Worm (Caenorhabditis elegans) whole organism, dauer: ENCODE data around the gene T05A7.12.

Source experiments
- unc-62 ChIP-seq: sonication (generic microtip); optimal IDR thresholded peaks from 2 replicates; lab custom pipeline; 2017; ENCODE audit warnings: missing biosample characterization, missing genetic modification reagents, missing genetic modification characterization

T05A7.12 gene

DNA sequence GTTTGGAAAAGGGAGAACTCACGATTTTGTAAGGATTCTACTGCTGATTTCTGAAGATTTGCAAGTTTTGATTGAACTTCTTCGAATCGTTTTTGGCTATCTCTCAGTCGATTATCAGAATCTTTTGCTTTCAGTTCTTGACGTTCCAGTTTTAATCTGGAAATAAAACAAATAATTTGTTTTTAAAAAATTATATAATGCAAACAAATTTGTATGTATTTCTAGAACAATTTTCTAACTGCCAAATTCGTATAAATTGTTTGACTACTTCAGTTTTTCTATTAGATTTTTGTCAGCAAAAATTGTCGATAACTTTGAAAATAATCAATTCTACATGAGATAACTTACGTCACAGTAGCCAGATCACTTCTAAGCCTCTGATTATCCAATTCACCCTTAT, 31.6 kb downstream of the T05A7.12 start:
- no peak for TF ChIP-seq unc-62

- TF ChIP-seq unc-62: no peak
Measured at ce11 chrII:4626606-4627005, 36.5 kb downstream of the T05A7.12 start, which contains the start of gene F35D11.1. TSS of gene F35D11.1 (plus strand) at chrII:4626906.

DNA sequence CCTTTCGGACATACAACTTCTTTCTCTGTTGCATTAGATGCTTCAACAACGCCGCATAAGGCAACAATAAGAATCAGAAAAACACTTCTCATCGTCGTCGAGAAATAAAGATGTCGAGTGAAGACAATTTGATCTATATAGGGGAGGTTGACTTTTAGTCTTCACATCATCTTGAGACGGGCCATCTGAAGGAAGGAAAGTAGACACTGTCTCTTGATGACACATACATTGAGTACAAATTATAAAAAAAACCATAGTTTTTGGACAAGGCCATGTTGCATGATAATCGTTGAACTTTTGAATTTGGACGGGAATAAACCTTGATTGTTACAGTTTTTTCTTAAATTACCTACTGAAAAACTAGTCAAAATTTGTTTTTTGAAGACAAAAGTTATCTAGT, 41.4 kb downstream of the T05A7.12 start, which contains the start of gene clec-139:
clec-139 (minus strand) TSS at position 101 of the 400 bp plus-strand sequence.
- TF ChIP-seq unc-62: no peak

ce11 chrII:4619700-4620099, 43.4 kb downstream of the T05A7.12 start, which contains the start of gene clec-138:
TSS of gene clec-138 (minus strand) at chrII:4619800.
- no peak for TF ChIP-seq unc-62

ce11 chrII:4617990-4618389, 45.1 kb downstream of the T05A7.12 start, which contains the start of gene clec-137:
TSS of gene clec-137 (minus strand) at chrII:4618090.
- no peak for TF ChIP-seq unc-62

ce11 chrII:4616443-4616842, 46.6 kb downstream of the T05A7.12 start, which contains the start of gene clec-136:
TSS of gene clec-136 (minus strand) at chrII:4616543.
- TF ChIP-seq unc-62: no peak

DNA sequence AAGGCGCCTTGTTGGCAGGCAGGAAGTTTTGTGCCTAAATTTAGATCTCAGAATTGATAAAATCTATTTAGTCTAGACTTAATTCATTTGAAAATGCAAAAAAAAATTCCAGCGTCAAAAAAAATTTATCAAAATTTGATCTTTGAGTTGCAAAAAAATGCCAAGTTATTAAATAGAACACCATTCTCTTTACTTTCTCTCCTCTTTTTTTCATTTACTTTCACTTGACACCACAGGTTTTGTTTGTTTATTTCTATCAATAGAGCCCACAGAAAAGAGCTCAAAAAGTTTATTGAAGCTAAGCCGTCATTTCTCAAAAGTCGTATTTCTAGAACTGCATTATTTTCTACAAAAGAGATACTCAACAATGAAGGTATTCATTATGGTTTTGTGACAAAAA, 50.4 kb downstream of the T05A7.12 start, which contains the start of gene pqn-35:
pqn-35 (plus strand) TSS at position 301 of the 400 bp plus-strand sequence.
- no peak for TF ChIP-seq unc-62
